Fruit fly (Drosophila melanogaster): ENCODE data around the gene CG11899.
A peak's percentile ranks its signal among the peaks of the same experiment; 100 is the strongest.

The CG11899 gene

dm6 chr3R:29219948-29220347 lies 19.7 kb downstream of the CG11899 start, which contains the start of gene eEF1gamma (continued):
- TF ChIP-seq pum (GFP tag; optimal IDR thresholded peaks at IDR 0.05) (peak; percentile 87), CG9932 (GFP tag; IDR thresholded peaks at IDR 0.05) (peak; percentile 90), nau (GFP tag; optimal IDR thresholded peaks at IDR 0.05) (peak; percentile 97), CG9797 (GFP tag; optimal IDR thresholded peaks at IDR 0.05) (peak; percentile 68), Poxn (GFP tag; IDR thresholded peaks at IDR 0.05) (peak; percentile 69), CG8944 (GFP tag; optimal IDR thresholded peaks at IDR 0.05) (peak; percentile 87), mld (GFP tag; IDR thresholded peaks at IDR 0.05; ENCODE audit: partially characterized antibody) (peak; percentile 89), CG1024 (GFP tag; IDR thresholded peaks at IDR 0.05) (peak; percentile 93), CG15269 (tag; optimal IDR thresholded peaks at IDR 0.05) (peak; percentile 92), lilli (GFP tag; optimal IDR thresholded peaks at IDR 0.05) (peak; percentile 91), CG16779 (GFP tag; IDR thresholded peaks at IDR 0.05) (peak; percentile 93), nom (GFP tag; optimal IDR thresholded peaks at IDR 0.05) (peak; percentile 95), ash1 (GFP tag; optimal IDR thresholded peaks at IDR 0.05) (peak; percentile 96), CG1233 (GFP tag; optimal IDR thresholded peaks at IDR 0.05) (peak; percentile 98), tgo (GFP tag; IDR thresholded peaks at IDR 0.05) (peak; percentile 93), Atf6 (GFP tag; IDR thresholded peaks at IDR 0.05) (peak; percentile 94), Six4 (GFP tag; optimal IDR thresholded peaks at IDR 0.05) (peak; percentile 89), CG31365 (tag; optimal IDR thresholded peaks at IDR 0.05) (peak; percentile 90), aop (GFP tag; IDR thresholded peaks at IDR 0.05) (no peak), zfh2 (GFP tag; optimal IDR thresholded peaks at IDR 0.05) (peak; percentile 87), chinmo (GFP tag; IDR thresholded peaks at IDR 0.05; ENCODE audit: partially characterized antibody) (peak; percentile 91; the same call in 2 of the 4 replicates), CG7963 (GFP tag; IDR thresholded peaks at IDR 0.05; ENCODE audit: partially characterized antibody) (peak; percentile 91), Dref (GFP tag; IDR thresholded peaks at IDR 0.05) (peak; percentile 88), CG34422 (GFP tag; IDR thresholded peaks at IDR 0.05) (peak; percentile 95), Mes4 (GFP tag; optimal IDR thresholded peaks at IDR 0.05) (peak; percentile 98), MBD-R2 (GFP tag; IDR thresholded peaks at IDR 0.05) (peak; percentile 85), CG13287 (GFP tag; IDR thresholded peaks at IDR 0.05; ENCODE audit: partially characterized antibody) (peak; percentile 92), CG2875 (GFP tag; optimal IDR thresholded peaks at IDR 0.05) (peak; percentile 95), otp (GFP tag; IDR thresholded peaks at IDR 0.05) (peak; percentile 97), cas (GFP tag; IDR thresholded peaks at IDR 0.05) (peak; percentile 77), sens (GFP tag) (peak; percentile 99), E2f2 (GFP tag; IDR thresholded peaks at IDR 0.05) (peak; percentile 82), stwl (tag; optimal IDR thresholded peaks at IDR 0.05) (peak; percentile 91), vnd (GFP tag; IDR thresholded peaks at IDR 0.05; ENCODE audit: partially characterized antibody) (peak; percentile 91), emc (GFP tag; optimal IDR thresholded peaks at IDR 0.05) (peak; percentile 94), Sox100B (GFP tag; optimal IDR thresholded peaks at IDR 0.05) (peak; percentile 96), Xrp1 (GFP tag; IDR thresholded peaks at IDR 0.05) (peak; percentile 67), bcd (GFP tag; optimal IDR thresholded peaks at IDR 0.05) (peak; percentile 98), Fer3 (tag; optimal IDR thresholded peaks at IDR 0.05) (peak; percentile 95), pho (GFP tag; optimal IDR thresholded peaks at IDR 0.05) (peak; percentile 93), fru (optimal IDR thresholded peaks at IDR 0.05) (no peak), toy (GFP tag; IDR thresholded peaks at IDR 0.05) (peak; percentile 89), CG10274 (GFP tag; optimal IDR thresholded peaks at IDR 0.05) (peak; percentile 92), Eip74EF (GFP tag; optimal IDR thresholded peaks at IDR 0.05) (peak in 1 of 2 experiments; percentile 82), dan (GFP tag; IDR thresholded peaks at IDR 0.05) (no peak), TFAM (GFP tag; optimal IDR thresholded peaks at IDR 0.05) (peak; percentile 88), danr (GFP tag; IDR thresholded peaks at IDR 0.05) (peak; percentile 80), Blimp-1 (GFP tag; optimal IDR thresholded peaks at IDR 0.05) (peak; percentile 71), her (GFP tag; optimal IDR thresholded peaks at IDR 0.05) (peak; percentile 94), vvl (GFP tag; IDR thresholded peaks at IDR 0.05) (peak; percentile 98), org-1 (GFP tag; optimal IDR thresholded peaks at IDR 0.05) (peak; percentile 92)

All from whole organism, embryonic.